Worm (Caenorhabditis elegans): ENCODE data around the gene fipr-12.
"Not testable (repeated sequence)": the region's sequence is repeated elsewhere in the genome, so short reads cannot be mapped to it uniquely, and the experiment has no call there.

fipr-12 gene

ce11 chrV:9980731-9981483 is 37.8 kb downstream of the fipr-12 start, which contains the start of the genes ruvb-1 and tofu-1:
TSS of gene ruvb-1 (minus strand) at chrV:9980802.
TSS of gene tofu-1 (plus strand) at chrV:9981147.
- TF ChIP-seq dmd-8 (GFP tag; IDR thresholded peaks at IDR 0.05) (peak; percentile 57; the same call in 1 of the 2 replicates), nhr-42 (GFP tag; IDR thresholded peaks at IDR 0.05) (peak; percentile 78; the same call in 1 of the 2 replicates), saeg-2 (GFP tag; IDR thresholded peaks at IDR 0.05) (0 out of 2 replicates have a peak, but pooled peaks have one; percentile 33), ceh-20 (GFP tag; IDR thresholded peaks at IDR 0.05) (peak; percentile 81), tra-1 (GFP tag; IDR thresholded peaks at IDR 0.05) (peak; percentile 82), ZK337.2 (GFP tag; IDR thresholded peaks at IDR 0.05) (0 out of 2 replicates have a peak, but pooled peaks have one; percentile 22), lim-7 (GFP tag; IDR thresholded peaks at IDR 0.05) (0 out of 2 replicates have a peak, but pooled peaks have one; percentile 29), nhr-48 (tag; optimal IDR thresholded peaks at IDR 0.05) (peak; percentile 59), hmg-1.1 (GFP tag; IDR thresholded peaks at IDR 0.05) (peak; percentile 93), mep-1 (tag; optimal IDR thresholded peaks at IDR 0.05) (peak; percentile 88), zfp-3 (GFP tag; conservative IDR thresholded peaks at IDR 0.05) (peak; percentile 72; the same call in 1 of the 2 replicates), ctbp-1 (GFP tag; IDR thresholded peaks at IDR 0.05) (peak; percentile 71), nhr-25 (tag; optimal IDR thresholded peaks at IDR 0.05; ENCODE audit: borderline replicate concordance, insufficient read depth) (peak; percentile 38), set-16 (GFP tag; IDR thresholded peaks at IDR 0.05) (peak; percentile 51; the same call in 1 of the 2 replicates), T26A8.4 (GFP tag; IDR thresholded peaks at IDR 0.05) (peak; percentile 85), dmd-9 (GFP tag; IDR thresholded peaks at IDR 0.05) (peak; percentile 73), nhr-28 (tag; optimal IDR thresholded peaks at IDR 0.05) (peak; percentile 50), unc-62 (GFP tag; optimal IDR thresholded peaks at IDR 0.05 in 1 of 2) (peak in 1 of 2 experiments; percentile 48), ceh-44 (GFP tag; IDR thresholded peaks at IDR 0.05) (peak; percentile 75), hlh-11 (tag; optimal IDR thresholded peaks at IDR 0.05) (peak; percentile 67), hlh-30 (tag; optimal IDR thresholded peaks at IDR 0.05; ENCODE audit: insufficient read depth) (peak; percentile 63), aha-1 (tag) (peak; percentile 40), dmd-6 (GFP tag; IDR thresholded peaks at IDR 0.05) (peak; percentile 76), T20F7.1 (GFP tag; optimal IDR thresholded peaks at IDR 0.05) (peak; percentile 66), egl-43 (GFP tag; IDR thresholded peaks at IDR 0.05) (peak; percentile 78), lsy-2 (tag; optimal IDR thresholded peaks at IDR 0.05) (peak in 1 of 2 experiments; percentile 73), arid-1 (GFP tag; conservative IDR thresholded peaks at IDR 0.05) (peak; percentile 54; the same call in 1 of the 2 replicates), D1046.2 (GFP tag; IDR thresholded peaks at IDR 0.05) (0 out of 2 replicates have a peak, but pooled peaks have one; percentile 27), lin-13 (GFP tag; optimal IDR thresholded peaks at IDR 0.05) (peak; percentile 73), lin-29 (GFP tag; IDR thresholded peaks at IDR 0.05) (0 out of 2 replicates have a peak, but pooled peaks have one; percentile 38), rbr-2 (tag; optimal IDR thresholded peaks at IDR 0.05) (peak; percentile 78), pha-4 (GFP tag; IDR thresholded peaks at IDR 0.05) (peak; percentile 90), php-3 (GFP tag; IDR thresholded peaks at IDR 0.05) (peak; percentile 65; the same call in 1 of the 2 replicates), mes-2 (tag; optimal IDR thresholded peaks at IDR 0.05; ENCODE audit: poor library complexity, severe bottlenecking) (peak; percentile 75), ztf-7 (tag; optimal IDR thresholded peaks at IDR 0.05) (peak; percentile 35), mdl-1 (tag; optimal IDR thresholded peaks at IDR 0.05) (peak; percentile 0 to 4), lin-1 (GFP tag; IDR thresholded peaks at IDR 0.05) (peak; percentile 57; the same call in 1 of the 2 replicates), zfp-2 (tag; optimal IDR thresholded peaks at IDR 0.05) (peak; percentile 37), mxl-3 (GFP tag; optimal IDR thresholded peaks at IDR 0.05) (peak; percentile 45), mdt-29 (GFP tag; IDR thresholded peaks at IDR 0.05) (peak; percentile 64; the same call in 1 of the 2 replicates), Y48G9A.11 (GFP tag; IDR thresholded peaks at IDR 0.05) (0 out of 2 replicates have a peak, but pooled peaks have one; percentile 32), jun-1 (tag; optimal IDR thresholded peaks at IDR 0.05) (peak; percentile 15), unc-130 (GFP tag; optimal IDR thresholded peaks at IDR 0.05) (peak; percentile 67), nhr-102 (tag; optimal IDR thresholded peaks at IDR 0.05) (peak; percentile 58), nhr-77 (tag; optimal IDR thresholded peaks at IDR 0.05) (peak; percentile 16), lin-38 (GFP tag; IDR thresholded peaks at IDR 0.05) (peak; percentile 91)
- TF ChIP-seq unc-62, pha-4 (tag; optimal IDR thresholded peaks at IDR 0.05): not testable (repeated sequence)

Measured in whole organism, L4 larva.